Fruit fly (Drosophila melanogaster) whole organism, embryonic: ENCODE results near the gene dsd.

ENCODE experiments used
- Aef1 ChIP-seq: fragments of 200-800 bp; sonication (Bioruptor generic); IDR thresholded peaks from 3 replicates; pipeline ENCODE4 v1.3.6; 2022; ENCODE audit warnings: missing biosample characterization, missing genetic modification characterization
- BEAF-32 ChIP-seq: fragments of 200-800 bp; sonication (Bioruptor generic); optimal IDR thresholded peaks from 3 replicates; lab custom pipeline; 2017; ENCODE audit warnings: missing biosample characterization, missing genetic modification characterization, mild to moderate bottlenecking, moderate library complexity, missing genetic modification reagents
- Bteb2 ChIP-seq: fragments of 200-800 bp; sonication (Bioruptor generic); optimal IDR thresholded peaks from 2 replicates; lab custom pipeline; 2016; ENCODE audit warnings: missing biosample characterization, missing genetic modification characterization
- CG10431 ChIP-seq: fragments of 200-800 bp; sonication (Bioruptor generic); optimal IDR thresholded peaks from 3 replicates; lab custom pipeline; 2018; ENCODE audit warnings: missing biosample characterization, mild to moderate bottlenecking, missing genetic modification characterization
- CG11695 ChIP-seq: fragments of 200-800 bp; sonication (Bioruptor generic); IDR thresholded peaks from 3 replicates; pipeline ENCODE4 v1.3.6; 2022; ENCODE audit warnings: missing biosample characterization, missing genetic modification characterization
- CG12219 ChIP-seq: fragments of 200-800 bp; sonication (Bioruptor generic); optimal IDR thresholded peaks from 3 replicates; lab custom pipeline; 2018; ENCODE audit warnings: missing biosample characterization, mild to moderate bottlenecking, missing genetic modification characterization
- CG1233 ChIP-seq: fragments of 200-800 bp; sonication (Bioruptor generic); optimal IDR thresholded peaks from 4 replicates; lab custom pipeline; 2018; ENCODE audit warnings: missing biosample characterization, mild to moderate bottlenecking, missing genetic modification characterization
- CG13424 ChIP-seq: fragments of 200-800 bp; sonication (Bioruptor generic); optimal IDR thresholded peaks from 2 replicates; lab custom pipeline; 2019; ENCODE audit warnings: missing biosample characterization, mild to moderate bottlenecking, missing genetic modification characterization, moderate library complexity
- CG14014 ChIP-seq: fragments of 200-800 bp; sonication (Bioruptor generic); IDR thresholded peaks from 2 replicates; pipeline ENCODE4 v1.3.6; 2022; ENCODE audit warnings: missing biosample characterization, missing genetic modification characterization
- CG14441 ChIP-seq: fragments of 200-800 bp; sonication (Bioruptor generic); IDR thresholded peaks from 2 replicates; pipeline ENCODE4 v1.3.6; 2022; ENCODE audit warnings: missing biosample characterization, missing genetic modification characterization
- CG14710 ChIP-seq: fragments of 200-800 bp; sonication (Bioruptor generic); optimal IDR thresholded peaks from 3 replicates; lab custom pipeline; 2019; ENCODE audit warnings: missing biosample characterization, mild to moderate bottlenecking, missing genetic modification characterization, moderate library complexity
- CG17612 ChIP-seq: fragments of 200-800 bp; sonication (Bioruptor generic); IDR thresholded peaks from 2 replicates; pipeline ENCODE4 v1.3.6; 2022; ENCODE audit warnings: missing biosample characterization, missing genetic modification characterization
- CG2875 ChIP-seq: fragments of 200-800 bp; sonication (Bioruptor generic); optimal IDR thresholded peaks from 2 replicates; lab custom pipeline; 2017; ENCODE audit warnings: missing biosample characterization, mild to moderate bottlenecking, missing genetic modification characterization, missing genetic modification reagents
- CG2889 ChIP-seq: fragments of 200-800 bp; sonication (Bioruptor generic); IDR thresholded peaks from 3 replicates; pipeline ENCODE4 v1.3.6; 2022; ENCODE audit warnings: missing biosample characterization, missing genetic modification characterization
- CG30020 ChIP-seq: fragments of 200-800 bp; optimal IDR thresholded peaks from 2 replicates; lab custom pipeline; 2019; ENCODE audit warnings: missing biosample characterization, mild to moderate bottlenecking, missing genetic modification characterization, moderate library complexity
- CG30403 ChIP-seq: fragments of 200-800 bp; sonication (Bioruptor generic); optimal IDR thresholded peaks from 3 replicates; lab custom pipeline; 2016; ENCODE audit warnings: missing biosample characterization, missing genetic modification characterization
- CG3726 ChIP-seq: fragments of 200-800 bp; sonication (Bioruptor generic); IDR thresholded peaks from 3 replicates; pipeline ENCODE4, ENCODE4 v1.3.6; 2022; ENCODE audit warnings: missing biosample characterization, missing genetic modification characterization
- CG4282 ChIP-seq: fragments of 200-800 bp; sonication (Bioruptor generic); optimal IDR thresholded peaks from 2 replicates; lab custom pipeline; 2016; ENCODE audit warnings: missing biosample characterization, missing genetic modification characterization
- CG4707 ChIP-seq: fragments of 200-800 bp; sonication (Bioruptor generic); optimal IDR thresholded peaks from 2 replicates; lab custom pipeline; 2018; ENCODE audit warnings: missing biosample characterization, mild to moderate bottlenecking, missing genetic modification characterization, moderate library complexity
- CG6254 ChIP-seq: fragments of 200-800 bp; sonication (Bioruptor generic); optimal IDR thresholded peaks from 3 replicates; lab custom pipeline; 2017; ENCODE audit warnings: mild to moderate bottlenecking, missing biosample characterization, missing genetic modification reagents, missing genetic modification characterization
- CG9797 ChIP-seq: fragments of 200-800 bp; sonication (Bioruptor generic); optimal IDR thresholded peaks from 3 replicates; lab custom pipeline; 2018; ENCODE audit warnings: missing biosample characterization, mild to moderate bottlenecking, missing genetic modification characterization
- CHES-1-like ChIP-seq: fragments of 200-800 bp; sonication (Bioruptor generic); optimal IDR thresholded peaks from 2 replicates; lab custom pipeline; 2016; ENCODE audit warnings: missing biosample characterization, missing genetic modification characterization
- Deaf1 ChIP-seq: fragments of 200-800 bp; optimal IDR thresholded peaks from 3 replicates; lab custom pipeline; 2019; ENCODE audit warnings: missing biosample characterization, mild to moderate bottlenecking, missing genetic modification characterization, moderate library complexity
- E2f1 ChIP-seq: fragments of 200-800 bp; sonication (Bioruptor generic); IDR thresholded peaks from 2 replicates; pipeline ENCODE4 v1.3.6; 2022; ENCODE audit warnings: missing biosample characterization, missing genetic modification characterization
- Hr39 ChIP-seq: fragments of >200 bp; optimal IDR thresholded peaks from 2 replicates; lab custom pipeline; 2017
- Lhr ChIP-seq: fragments of 200-800 bp; sonication (Bioruptor generic); optimal IDR thresholded peaks from 3 replicates; lab custom pipeline; 2017; ENCODE audit warnings: mild to moderate bottlenecking, missing biosample characterization, missing genetic modification reagents, missing genetic modification characterization
- Med ChIP-seq: fragments of 200-800 bp; sonication (Bioruptor generic); peaks from one replicate; lab custom pipeline; 2016; ENCODE audit warnings: missing biosample characterization, missing genetic modification characterization, mild to moderate bottlenecking, inconsistent platforms, moderate library complexity
- Nf-YC ChIP-seq: fragments of 200-800 bp; optimal IDR thresholded peaks from 3 replicates; lab custom pipeline; 2019; ENCODE audit warnings: missing biosample characterization, mild to moderate bottlenecking, missing genetic modification characterization, moderate library complexity
- Ravus ChIP-seq: fragments of 200-800 bp; sonication (Bioruptor generic); IDR thresholded peaks from 2 replicates; pipeline ENCODE4 v1.3.6; 2022; ENCODE audit warnings: missing biosample characterization, missing genetic modification characterization
- bbx ChIP-seq: fragments of 200-800 bp; sonication (Bioruptor generic); IDR thresholded peaks from 2 replicates; pipeline ENCODE4 v1.3.6; 2022; ENCODE audit warnings: missing biosample characterization, missing genetic modification characterization; ENCODE audit not compliant: partially characterized antibody
- caup ChIP-seq: fragments of 200-800 bp; sonication (Bioruptor generic); optimal IDR thresholded peaks from 3 replicates; lab custom pipeline; 2017; ENCODE audit warnings: missing biosample characterization, mild to moderate bottlenecking, missing genetic modification characterization, moderate library complexity; ENCODE audit not compliant: severe bottlenecking
- chif ChIP-seq, 2 experiments: fragments of 200-800 bp; sonication (Bioruptor generic); optimal IDR thresholded peaks; 3 replicates each; lab custom pipeline; 2016; ENCODE audit warnings: missing biosample characterization in 2 of 2, missing genetic modification characterization in 2 of 2
- dpn ChIP-seq, 2 experiments: fragments of 200-800 bp; sonication (Bioruptor generic); optimal IDR thresholded peaks; 3 replicates each; lab custom pipeline; 2016; ENCODE audit warnings: missing biosample characterization in 2 of 2, missing genetic modification characterization in 2 of 2
- eve ChIP-seq, 2 experiments: fragments of >200 bp; optimal IDR thresholded peaks; 2 replicates each; lab custom pipeline; 2017; ENCODE audit warnings: missing biosample characterization in 2 of 2, missing genetic modification characterization in 2 of 2
- hb ChIP-seq: fragments of 200-800 bp; sonication (Bioruptor generic); IDR thresholded peaks from 3 replicates; pipeline ENCODE4 v1.3.6; 2022; ENCODE audit warnings: missing biosample characterization, missing genetic modification characterization; ENCODE audit not compliant: partially characterized antibody
- jumu ChIP-seq: fragments of 200-800 bp; sonication (Bioruptor generic); optimal IDR thresholded peaks from 3 replicates; lab custom pipeline; 2016; ENCODE audit warnings: missing biosample characterization, missing genetic modification characterization
- ken ChIP-seq: fragments of 200-800 bp; sonication (Bioruptor generic); IDR thresholded peaks from 3 replicates; pipeline ENCODE4 v1.3.6; 2022; ENCODE audit warnings: missing biosample characterization, missing genetic modification characterization
- knrl ChIP-seq: fragments of 200-800 bp; sonication (Bioruptor generic); IDR thresholded peaks from 3 replicates; pipeline ENCODE4 v1.3.6; 2022; ENCODE audit warnings: missing biosample characterization, missing genetic modification characterization; ENCODE audit not compliant: partially characterized antibody
- luna ChIP-seq: fragments of 200-800 bp; sonication (Bioruptor generic); optimal IDR thresholded peaks from 2 replicates; lab custom pipeline; 2016; ENCODE audit warnings: missing biosample characterization, missing genetic modification characterization
- mam ChIP-seq: fragments of 200-800 bp; sonication (Bioruptor generic); optimal IDR thresholded peaks from 3 replicates; lab custom pipeline; 2016; ENCODE audit warnings: missing biosample characterization, missing genetic modification characterization
- nau ChIP-seq: fragments of 200-800 bp; sonication (Bioruptor generic); optimal IDR thresholded peaks from 3 replicates; lab custom pipeline; 2017; ENCODE audit warnings: missing biosample characterization, mild to moderate bottlenecking, missing genetic modification characterization, missing genetic modification reagents
- otp ChIP-seq: fragments of 200-800 bp; sonication (Bioruptor generic); IDR thresholded peaks from 3 replicates; pipeline ENCODE4, ENCODE4 v1.3.6; 2022; ENCODE audit warnings: missing biosample characterization, missing genetic modification characterization
- pnt ChIP-seq: fragments of 200-800 bp; sonication (Bioruptor generic); optimal IDR thresholded peaks from 3 replicates; lab custom pipeline; 2016; ENCODE audit warnings: missing biosample characterization, missing genetic modification characterization
- prd ChIP-seq, 3 experiments: fragments of >200 bp in 2 of 3; fragments of 200-800 bp in 1 of 3; sonication (Bioruptor generic) in 1 of 3; optimal IDR thresholded peaks in 2 of 3; IDR thresholded peaks in 1 of 3; 2 replicates in 2 of 3; 3 replicates in 1 of 3; pipeline versions ENCODE4 v1.3.6 to Lab custom; 2017 to 2022; ENCODE audit warnings: missing biosample characterization in 1 of 3, missing genetic modification characterization in 1 of 3
- schlank ChIP-seq: fragments of 200-800 bp; sonication (Bioruptor generic); optimal IDR thresholded peaks from 2 replicates; lab custom pipeline; 2018; ENCODE audit warnings: missing biosample characterization, mild to moderate bottlenecking, missing genetic modification characterization
- sens ChIP-seq: fragments of 200-800 bp; sonication (Bioruptor generic); peaks from one replicate; lab custom pipeline; 2016; ENCODE audit warnings: missing biosample characterization, missing genetic modification characterization
- slbo ChIP-seq: fragments of 200-800 bp; sonication (Bioruptor generic); IDR thresholded peaks from 2 replicates; pipeline ENCODE4 v1.3.6; 2022; ENCODE audit warnings: missing biosample characterization, missing genetic modification characterization
- tio ChIP-seq: fragments of 200-800 bp; sonication (Bioruptor generic); optimal IDR thresholded peaks from 2 replicates; lab custom pipeline; 2017; ENCODE audit warnings: missing biosample characterization, missing genetic modification characterization, inconsistent platforms
- unpg ChIP-seq: fragments of 200-800 bp; sonication (Bioruptor generic); optimal IDR thresholded peaks from 3 replicates; lab custom pipeline; 2018; ENCODE audit warnings: missing biosample characterization, mild to moderate bottlenecking, missing genetic modification characterization, moderate library complexity
- zfh1 ChIP-seq: fragments of 200-800 bp; sonication (Bioruptor generic); IDR thresholded peaks from 3 replicates; pipeline ENCODE4 v1.3.6; 2022; ENCODE audit warnings: missing biosample characterization, missing genetic modification characterization

The dsd gene

dm6 chr3R:27581263-27581868 is 25.8 kb downstream of the dsd start (continued):
- TF ChIP-seq CG2875 (GFP tag; lab: Kevin White, UChicago) = peak; percentile 57
- peak; percentile 70 for TF ChIP-seq Nf-YC (tag; lab: Kevin White, UChicago)
- TF ChIP-seq dpn (GFP tag; optimal IDR thresholded peaks at IDR 0.05; lab: Kevin White, UChicago) = peak; percentile 22 to 60
- TF ChIP-seq CG30403 (GFP tag; lab: Kevin White, UChicago) = peak; percentile 45
- TF ChIP-seq CG2889 (GFP tag; lab: Robert Waterston, UW) = no peak
- TF ChIP-seq hb (GFP tag; lab: Robert Waterston, UW) = no peak
- TF ChIP-seq knrl (GFP tag; lab: Robert Waterston, UW) = no peak
- TF ChIP-seq CG11695 = no peak
- TF ChIP-seq CG13424 (tag; lab: Kevin White, UChicago) = peak; percentile 71
- TF ChIP-seq schlank (tag; lab: Kevin White, UChicago) = peak; percentile 39
- no peak for TF ChIP-seq Ravus
- TF ChIP-seq CG10431 (GFP tag; lab: Kevin White, UChicago) = no peak
- TF ChIP-seq CHES-1-like (GFP tag; lab: Kevin White, UChicago) = peak; percentile 84
- TF ChIP-seq CG6254 (GFP tag; lab: Kevin White, UChicago) = peak; percentile 48
- TF ChIP-seq luna (GFP tag; lab: Kevin White, UChicago) = no peak
- peak; percentile 98 for TF ChIP-seq CG9797 (GFP tag; lab: Kevin White, UChicago)
- no peak for TF ChIP-seq otp (GFP tag; lab: Robert Waterston, UW)
- no peak for TF ChIP-seq bbx (GFP tag; lab: Robert Waterston, UW)
- TF ChIP-seq Deaf1 (tag; lab: Kevin White, UChicago) = peak; percentile 61
- peak; percentile 70 for TF ChIP-seq Lhr (GFP tag; lab: Kevin White, UChicago)
- TF ChIP-seq ken = no peak
- TF ChIP-seq BEAF-32 (GFP tag; lab: Kevin White, UChicago) = peak; percentile 44
- TF ChIP-seq eve (GFP tag; optimal IDR thresholded peaks at IDR 0.05; lab: Kevin White, UChicago) = no peak
- TF ChIP-seq unpg (GFP tag; lab: Kevin White, UChicago) = peak; percentile 80
- no peak for TF ChIP-seq Hr39 (lab: Kevin White, UChicago)
- TF ChIP-seq CG14014 (GFP tag; lab: Robert Waterston, UW) = no peak
- peak; percentile 2 for TF ChIP-seq CG1233 (GFP tag; lab: Kevin White, UChicago)
- TF ChIP-seq caup (GFP tag; lab: Kevin White, UChicago) = peak; percentile 64
- TF ChIP-seq mam (GFP tag; lab: Kevin White, UChicago) = peak; percentile 39
- TF ChIP-seq CG14710 (tag; lab: Kevin White, UChicago) = peak; percentile 32
- peak; percentile 31 for TF ChIP-seq pnt (GFP tag; lab: Kevin White, UChicago)
- no peak for TF ChIP-seq prd (optimal IDR thresholded peaks at IDR 0.05; lab: Kevin White, UChicago)
- no peak for TF ChIP-seq prd (GFP tag; IDR thresholded peaks at IDR 0.05; lab: Robert Waterston, UW)
- no peak for TF ChIP-seq CG17612
- TF ChIP-seq Bteb2 = no peak
- TF ChIP-seq Med (GFP tag; lab: Kevin White, UChicago) = peak; percentile 95
- no peak for TF ChIP-seq zfh1 (GFP tag; lab: Robert Waterston, UW)
- TF ChIP-seq jumu (GFP tag; lab: Kevin White, UChicago) = peak; percentile 52
- peak; percentile 77 for TF ChIP-seq CG12219 (GFP tag; lab: Kevin White, UChicago)
- TF ChIP-seq CG30020 (tag; lab: Kevin White, UChicago) = no peak
- peak; percentile 67 for TF ChIP-seq CG4707 (GFP tag; lab: Kevin White, UChicago)
- TF ChIP-seq Aef1 = no peak
- TF ChIP-seq CG4282 (GFP tag; lab: Kevin White, UChicago) = peak; percentile 96
- no peak for TF ChIP-seq E2f1 (GFP tag; lab: Robert Waterston, UW)
- no peak for TF ChIP-seq CG14441
- TF ChIP-seq nau (GFP tag; lab: Kevin White, UChicago) = no peak
- peak; percentile 95 for TF ChIP-seq sens
- no peak for TF ChIP-seq CG3726
- no peak for TF ChIP-seq tio (GFP tag; lab: Kevin White, UChicago)
- TF ChIP-seq slbo (GFP tag; lab: Robert Waterston, UW) = no peak
- TF ChIP-seq chif (GFP tag; optimal IDR thresholded peaks at IDR 0.05; lab: Kevin White, UChicago) = peak in 1 of 2 experiments; percentile 14
